Fruit fly (Drosophila melanogaster): ENCODE measurements around the gene CG2126.

Gene CG2126

dm6 chr3R:31758587-31759167 lies 17.8 kb downstream of the CG2126 start, which contains the start of gene CG2187 (continued):
- TF ChIP-seq CG12071 (GFP tag; optimal IDR thresholded peaks at IDR 0.05) (peak; percentile 42), CG13424 (tag; optimal IDR thresholded peaks at IDR 0.05) (peak; percentile 25), wor (GFP tag; IDR thresholded peaks at IDR 0.05) (no peak), BtbVII (GFP tag; optimal IDR thresholded peaks at IDR 0.05) (peak; percentile 32), gcm2 (GFP tag; optimal IDR thresholded peaks at IDR 0.05) (no peak), eve (GFP tag; optimal IDR thresholded peaks at IDR 0.05) (no peak), kay (GFP tag; optimal IDR thresholded peaks at IDR 0.05) (no peak), CG15479 (GFP tag; optimal IDR thresholded peaks at IDR 0.05) (peak; percentile 27), CG3281 (GFP tag; optimal IDR thresholded peaks at IDR 0.05) (no peak), CG1647 (GFP tag; optimal IDR thresholded peaks at IDR 0.05) (no peak), bsh (GFP tag; optimal IDR thresholded peaks at IDR 0.05) (peak in 1 of 2 experiments; percentile 29), sug (tag; optimal IDR thresholded peaks at IDR 0.05) (peak; percentile 32), Six4 (GFP tag; optimal IDR thresholded peaks at IDR 0.05) (no peak), CG12236 (GFP tag; optimal IDR thresholded peaks at IDR 0.05) (no peak), toy (GFP tag; IDR thresholded peaks at IDR 0.05) (no peak), ATbp (GFP tag; optimal IDR thresholded peaks at IDR 0.05) (peak; percentile 61), CG17361 (GFP tag; IDR thresholded peaks at IDR 0.05) (no peak), Spps (tag; optimal IDR thresholded peaks at IDR 0.05) (no peak), Med (GFP tag) (peak; percentile 75), zfh1 (GFP tag; IDR thresholded peaks at IDR 0.05) (no peak), Camta (GFP tag; optimal IDR thresholded peaks at IDR 0.05) (no peak), repo (GFP tag; optimal IDR thresholded peaks at IDR 0.05) (no peak), br (optimal IDR thresholded peaks at IDR 0.05) (no peak), btn (GFP tag; optimal IDR thresholded peaks at IDR 0.05) (no peak), CG15514 (GFP tag; optimal IDR thresholded peaks at IDR 0.05) (peak; percentile 5), dmrt11E (tag; optimal IDR thresholded peaks at IDR 0.05) (no peak), Awh (GFP tag; IDR thresholded peaks at IDR 0.05) (no peak), CG1603 (tag; optimal IDR thresholded peaks at IDR 0.05) (peak; percentile 18), phol (tag; optimal IDR thresholded peaks at IDR 0.05) (no peak)

DNA sequence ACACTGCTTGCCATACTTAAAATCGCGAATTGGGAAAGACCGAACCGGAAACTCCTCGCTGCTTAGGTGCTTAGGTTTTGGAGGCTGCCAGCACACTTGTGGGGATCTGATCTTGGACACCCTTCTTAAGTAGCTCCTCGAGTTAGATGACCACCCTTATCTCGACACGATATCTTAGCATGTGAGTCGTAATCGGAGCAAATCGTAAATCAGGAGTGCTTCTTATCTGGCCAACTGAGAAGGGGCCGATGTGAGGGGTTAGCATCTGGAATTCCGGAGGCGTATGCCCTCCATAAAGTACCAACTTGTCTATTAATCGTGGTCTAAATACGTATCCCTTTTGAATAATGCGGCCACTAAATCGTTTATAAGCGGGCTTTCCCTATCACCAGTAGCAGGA lies 21.8 kb downstream of the CG2126 start, which contains the start of gene salt:
TSS of gene salt (minus strand) at position 101 of the 400 bp plus-strand sequence.
- TF ChIP-seq CG17612 (GFP tag; IDR thresholded peaks at IDR 0.05) (no peak), CG1024 (GFP tag; IDR thresholded peaks at IDR 0.05) (no peak), CG10565 (GFP tag; optimal IDR thresholded peaks at IDR 0.05) (no peak)

DNA sequence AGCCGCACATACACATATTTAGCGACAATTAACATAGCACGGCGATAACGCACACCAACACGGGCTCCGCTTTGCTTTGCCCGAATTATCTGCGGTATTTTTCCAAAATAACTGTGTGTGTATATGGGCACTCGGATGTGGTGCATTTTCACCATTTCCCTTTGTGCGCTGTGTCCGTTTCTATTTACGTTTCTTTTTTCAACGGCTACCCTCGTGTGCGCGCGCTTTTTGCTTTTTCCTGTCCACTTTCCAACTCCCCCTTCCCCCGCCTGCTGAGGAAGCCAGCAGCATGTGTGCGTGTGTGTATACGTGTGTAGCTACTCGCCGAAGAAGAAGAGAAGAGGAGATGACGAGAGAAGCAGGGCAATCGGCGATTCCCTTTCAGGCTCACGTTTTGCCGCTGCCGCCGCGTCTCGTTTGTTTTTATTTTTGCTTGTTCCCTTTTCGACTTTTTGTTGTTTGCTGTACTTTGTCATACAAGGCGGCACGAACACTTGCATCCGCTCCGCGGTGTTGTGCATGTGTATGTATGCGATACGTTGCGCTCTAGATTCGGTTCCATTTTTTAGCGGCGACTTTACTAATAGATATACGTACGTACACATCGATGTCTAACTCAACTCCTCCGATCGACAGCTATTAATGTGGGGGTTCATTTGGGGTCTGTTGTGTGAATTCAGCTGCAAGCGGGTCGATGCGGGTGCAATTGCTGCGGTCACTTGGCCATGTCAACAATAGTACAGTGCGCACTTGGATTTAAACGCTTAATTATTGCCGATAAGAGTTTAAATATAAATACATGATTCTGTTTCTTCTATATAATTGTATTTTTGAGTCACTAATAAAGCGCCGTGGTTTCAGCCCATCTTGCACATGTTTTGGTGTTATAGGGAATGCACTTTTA lies 28.1 kb downstream of the CG2126 start:
- TF ChIP-seq CG12769 (tag; optimal IDR thresholded peaks at IDR 0.05) (peak; percentile 68), mirr (GFP tag; optimal IDR thresholded peaks at IDR 0.05) (peak; percentile 37), CG12236 (GFP tag; optimal IDR thresholded peaks at IDR 0.05) (no peak), pfk (GFP tag; optimal IDR thresholded peaks at IDR 0.05) (peak; percentile 42), CG6175 (GFP tag; IDR thresholded peaks at IDR 0.05) (no peak), Hr78 (GFP tag; optimal IDR thresholded peaks at IDR 0.05) (peak in 1 of 2 experiments; percentile 66), CG13424 (tag; optimal IDR thresholded peaks at IDR 0.05) (peak; percentile 9), CG2116 (GFP tag; optimal IDR thresholded peaks at IDR 0.05) (peak; percentile 8), zf30C (GFP tag; optimal IDR thresholded peaks at IDR 0.05) (no peak), Xrp1 (GFP tag; IDR thresholded peaks at IDR 0.05) (no peak), en (GFP tag; optimal IDR thresholded peaks at IDR 0.05) (no peak), HmgZ (tag; optimal IDR thresholded peaks at IDR 0.05) (peak; percentile 51), CHES-1-like (GFP tag; optimal IDR thresholded peaks at IDR 0.05) (peak; percentile 33), Vsx1 (GFP tag; optimal IDR thresholded peaks at IDR 0.05) (peak; percentile 9), CG6765 (GFP tag; optimal IDR thresholded peaks at IDR 0.05) (peak; percentile 13), CG11695 (GFP tag; IDR thresholded peaks at IDR 0.05) (no peak), CG5245 (GFP tag; optimal IDR thresholded peaks at IDR 0.05) (no peak), Med (GFP tag) (peak; percentile 60)

All from whole organism, embryonic.